Fruit fly (Drosophila melanogaster) whole organism, embryonic: Measurements from ENCODE around the gene snk.

ENCODE experiments used
- CG12236 ChIP-seq: fragments of 200-800 bp; sonication (Bioruptor generic); optimal IDR thresholded peaks from 2 replicates; lab custom pipeline; 2016; ENCODE audit warnings: missing biosample characterization, missing genetic modification characterization
- CoRest ChIP-seq: fragments of 200-800 bp; sonication (Bioruptor generic); optimal IDR thresholded peaks from 3 replicates; lab custom pipeline; 2018; ENCODE audit warnings: missing biosample characterization, mild to moderate bottlenecking, missing genetic modification characterization, moderate library complexity
- Doc3 ChIP-seq: fragments of 200-800 bp; sonication (Bioruptor generic); IDR thresholded peaks from 3 replicates; pipeline ENCODE4 v1.3.6; 2022; ENCODE audit warnings: missing biosample characterization, missing genetic modification characterization; ENCODE audit not compliant: partially characterized antibody
- Fer2 ChIP-seq: fragments of 200-800 bp; sonication (Bioruptor generic); optimal IDR thresholded peaks from 2 replicates; lab custom pipeline; 2018; ENCODE audit warnings: missing biosample characterization, mild to moderate bottlenecking, missing genetic modification characterization, moderate library complexity
- NFAT ChIP-seq: fragments of 200-800 bp; sonication (Bioruptor generic); IDR thresholded peaks from 2 replicates; pipeline ENCODE4 v1.3.6; 2022; ENCODE audit warnings: missing biosample characterization, missing genetic modification characterization
- bbx ChIP-seq: fragments of 200-800 bp; sonication (Bioruptor generic); IDR thresholded peaks from 2 replicates; pipeline ENCODE4 v1.3.6; 2022; ENCODE audit warnings: missing biosample characterization, missing genetic modification characterization; ENCODE audit not compliant: partially characterized antibody
- chif ChIP-seq, 2 experiments: fragments of 200-800 bp; sonication (Bioruptor generic); optimal IDR thresholded peaks; 3 replicates each; lab custom pipeline; 2016; ENCODE audit warnings: missing biosample characterization in 2 of 2, missing genetic modification characterization in 2 of 2
- toy ChIP-seq: fragments of 200-800 bp; sonication (Bioruptor generic); IDR thresholded peaks from 2 replicates; pipeline ENCODE4 v1.3.6; 2022; ENCODE audit warnings: missing biosample characterization, missing genetic modification characterization

dm6 chr3R:13018995-13019394, 23.6 kb downstream of the snk start:
- no peak for TF ChIP-seq Fer2 (tag; lab: Kevin White, UChicago)
- no peak for TF ChIP-seq chif (GFP tag; optimal IDR thresholded peaks at IDR 0.05; lab: Kevin White, UChicago)
- no peak for TF ChIP-seq bbx
- TF ChIP-seq CG12236 (GFP tag; lab: Kevin White, UChicago) = no peak
- TF ChIP-seq CoRest (tag; lab: Kevin White, UChicago) = no peak
- TF ChIP-seq NFAT (GFP tag; lab: Robert Waterston, UW) = no peak
- no peak for TF ChIP-seq toy
- TF ChIP-seq Doc3 (GFP tag; lab: Robert Waterston, UW) = no peak
